Fruit fly (Drosophila melanogaster): ENCODE measurements around the gene CG3226.
A peak's percentile ranks its signal among the peaks of the same experiment; 100 is the strongest.

CG3226 gene

DNA sequence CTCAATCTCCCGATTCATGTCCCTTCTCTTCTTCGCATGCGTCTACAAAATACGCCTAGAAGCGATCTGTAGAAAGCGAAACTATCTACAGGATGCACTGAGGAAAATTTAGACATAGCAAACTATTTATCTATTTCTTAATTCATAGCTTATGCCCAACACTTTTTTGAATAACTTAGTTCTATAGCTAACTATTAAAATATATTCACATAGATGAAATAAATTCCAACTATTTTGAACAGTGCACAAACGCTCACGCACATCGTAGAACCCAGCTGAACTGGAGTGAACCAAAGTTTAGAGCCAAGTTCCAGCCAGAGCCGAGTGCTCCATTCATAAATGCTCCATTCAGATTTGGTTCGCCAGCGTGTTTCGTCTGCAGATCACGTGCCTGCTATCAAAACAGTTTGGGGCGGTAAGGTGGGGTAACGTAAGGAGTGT, 32.5 kb downstream of the CG3226 start (continued):
- peak; percentile 61 for TF ChIP-seq CG18599 (GFP tag; optimal IDR thresholded peaks at IDR 0.05)
- peak; percentile 42 for TF ChIP-seq unpg (GFP tag; optimal IDR thresholded peaks at IDR 0.05)
- TF ChIP-seq Sry-δ (GFP tag; optimal IDR thresholded peaks at IDR 0.05), result no peak
- TF ChIP-seq ewg (GFP tag; optimal IDR thresholded peaks at IDR 0.05), result no peak
- no peak for TF ChIP-seq Asciz (GFP tag; optimal IDR thresholded peaks at IDR 0.05)
- 0 out of 3 replicates have a peak, but pooled peaks have one; percentile 14 for TF ChIP-seq CG14050 (GFP tag; IDR thresholded peaks at IDR 0.05)
- TF ChIP-seq pfk (GFP tag; optimal IDR thresholded peaks at IDR 0.05), result no peak
- peak; percentile 48; the same call in 1 of the 2 replicates for TF ChIP-seq CG17328 (GFP tag; IDR thresholded peaks at IDR 0.05)
- peak; percentile 64 for TF ChIP-seq CG2678 (tag; optimal IDR thresholded peaks at IDR 0.05)
- 0 out of 2 replicates have a peak, but pooled peaks have one; percentile 34 for TF ChIP-seq dimm (GFP tag; IDR thresholded peaks at IDR 0.05)
- 0 out of 2 replicates have a peak, but pooled peaks have one; percentile 20 for TF ChIP-seq seq (GFP tag; IDR thresholded peaks at IDR 0.05)
- no peak for TF ChIP-seq sd (tag; optimal IDR thresholded peaks at IDR 0.05)
- no peak for TF ChIP-seq Kr (GFP tag; optimal IDR thresholded peaks at IDR 0.05)
- TF ChIP-seq HmgD (GFP tag; optimal IDR thresholded peaks at IDR 0.05), result no peak
- TF ChIP-seq Sox100B (GFP tag; optimal IDR thresholded peaks at IDR 0.05), result peak; percentile 36
- TF ChIP-seq CG8478 (optimal IDR thresholded peaks at IDR 0.05), result no peak
- TF ChIP-seq MESR4 (GFP tag; optimal IDR thresholded peaks at IDR 0.05), result no peak
- TF ChIP-seq ase (GFP tag; IDR thresholded peaks at IDR 0.05), result no peak
- no peak for TF ChIP-seq corto (GFP tag; optimal IDR thresholded peaks at IDR 0.05)
- no peak for TF ChIP-seq wek (GFP tag; optimal IDR thresholded peaks at IDR 0.05)
- TF ChIP-seq Antp (GFP tag; optimal IDR thresholded peaks at IDR 0.05), result peak; percentile 18
- TF ChIP-seq pb (GFP tag; optimal IDR thresholded peaks at IDR 0.05), result no peak
- no peak for TF ChIP-seq cas (GFP tag; IDR thresholded peaks at IDR 0.05)
- no peak for TF ChIP-seq Doc3 (GFP tag; IDR thresholded peaks at IDR 0.05; ENCODE audit: partially characterized antibody)
- peak; percentile 57 for TF ChIP-seq dmrt11E (tag; optimal IDR thresholded peaks at IDR 0.05)
- no peak for TF ChIP-seq E2f1 (GFP tag; IDR thresholded peaks at IDR 0.05)
- TF ChIP-seq Dfd (GFP tag; optimal IDR thresholded peaks at IDR 0.05), result no peak
- TF ChIP-seq Ssrp (tag; optimal IDR thresholded peaks at IDR 0.05), result peak; percentile 38
- no peak for TF ChIP-seq tna (GFP tag; IDR thresholded peaks at IDR 0.05; ENCODE audit: partially characterized antibody)
- TF ChIP-seq Blimp-1 (GFP tag; optimal IDR thresholded peaks at IDR 0.05), result peak; percentile 95
- TF ChIP-seq CG11456 (GFP tag; IDR thresholded peaks at IDR 0.05), result peak; percentile 66; the same call in 1 of the 3 replicates
- peak; percentile 28 for TF ChIP-seq mam (GFP tag; optimal IDR thresholded peaks at IDR 0.05)
- no peak for TF ChIP-seq inv (GFP tag; IDR thresholded peaks at IDR 0.05; ENCODE audit: partially characterized antibody)
- TF ChIP-seq gt (GFP tag; IDR thresholded peaks at IDR 0.05), result no peak
- TF ChIP-seq Xbp1 (GFP tag; optimal IDR thresholded peaks at IDR 0.05), result peak; percentile 22
- no peak for TF ChIP-seq CG1832 (GFP tag; optimal IDR thresholded peaks at IDR 0.05)
- peak; percentile 72 for TF ChIP-seq CG2712 (tag; optimal IDR thresholded peaks at IDR 0.05)
- peak; percentile 62 for TF ChIP-seq al (GFP tag; IDR thresholded peaks at IDR 0.05)
- TF ChIP-seq CG5245 (GFP tag; optimal IDR thresholded peaks at IDR 0.05), result peak; percentile 45
- TF ChIP-seq run (tag; optimal IDR thresholded peaks at IDR 0.05), result no peak
- no peak for TF ChIP-seq crc (GFP tag; optimal IDR thresholded peaks at IDR 0.05)
- TF ChIP-seq CHES-1-like (GFP tag; optimal IDR thresholded peaks at IDR 0.05), result peak; percentile 21
- peak; percentile 46; the same call in 1 of the 2 replicates for TF ChIP-seq CG14667 (GFP tag; IDR thresholded peaks at IDR 0.05)
- TF ChIP-seq CG10267 (tag; optimal IDR thresholded peaks at IDR 0.05), result peak; percentile 49
- TF ChIP-seq Abd-B (GFP tag; optimal IDR thresholded peaks at IDR 0.05), result peak; percentile 13
- peak; percentile 26 for TF ChIP-seq Hr3 (GFP tag; optimal IDR thresholded peaks at IDR 0.05)
- TF ChIP-seq CG11085 (GFP tag; IDR thresholded peaks at IDR 0.05), result no peak
- no peak for TF ChIP-seq CG6765 (GFP tag; optimal IDR thresholded peaks at IDR 0.05)
- TF ChIP-seq CG32767 (GFP tag; IDR thresholded peaks at IDR 0.05), result 0 out of 2 replicates have a peak, but pooled peaks have one; percentile 17
- no peak for TF ChIP-seq her (GFP tag; optimal IDR thresholded peaks at IDR 0.05)
- TF ChIP-seq Vsx1 (GFP tag; optimal IDR thresholded peaks at IDR 0.05), result peak; percentile 2

Data from whole organism, embryonic.